Worm (Caenorhabditis elegans) whole organism, midembryonic: ENCODE results near the gene ncx-8.

ENCODE experiments used
- T22C8.4 ChIP-seq: fragments of 200-800 bp; sonication (Bioruptor generic); IDR thresholded peaks from 2 replicates; pipeline ENCODE4 v1.3.6; 2022; ENCODE audit warnings: missing genetic modification characterization, missing compliant biosample characterization
- cog-1 ChIP-seq: sonication (generic microtip); optimal IDR thresholded peaks from 2 replicates; lab custom pipeline; 2016; ENCODE audit warnings: missing genetic modification characterization, missing compliant biosample characterization
- flt-1 ChIP-seq: fragments of 200-800 bp; sonication (Bioruptor generic); IDR thresholded peaks from 2 replicates; pipeline ENCODE4 v1.3.6; 2022; ENCODE audit warnings: missing genetic modification characterization, missing compliant biosample characterization
- klf-2 ChIP-seq: fragments of 200-800 bp; sonication (Bioruptor generic); conservative IDR thresholded peaks from 2 replicates; pipeline ENCODE4 v1.3.6; 2022; ENCODE audit warnings: missing genetic modification reagents, missing genetic modification characterization, missing compliant biosample characterization
- med-1 ChIP-seq: sonication (generic microtip); optimal IDR thresholded peaks from 2 replicates; lab custom pipeline; 2017; ENCODE audit warnings: missing genetic modification characterization, mild to moderate bottlenecking, missing compliant biosample characterization, antibody characterized with exemption, missing genetic modification reagents; ENCODE audit not compliant: insufficient read depth
- ref-1 ChIP-seq: fragments of 200-800 bp; sonication (Bioruptor generic); conservative IDR thresholded peaks from 2 replicates; pipeline ENCODE4 v1.3.6; 2022; ENCODE audit warnings: missing genetic modification reagents, missing genetic modification characterization, missing compliant biosample characterization
- ztf-23 ChIP-seq: fragments of 200-800 bp; sonication (Bioruptor generic); IDR thresholded peaks from 2 replicates; pipeline ENCODE4 v1.3.6; 2022; ENCODE audit warnings: missing genetic modification reagents, missing genetic modification characterization, missing compliant biosample characterization
- ztf-29 ChIP-seq: fragments of 200-800 bp; sonication (Bioruptor generic); IDR thresholded peaks from 2 replicates; pipeline ENCODE4 v1.3.6; 2022; ENCODE audit warnings: missing genetic modification reagents, missing genetic modification characterization, missing compliant biosample characterization

DNA sequence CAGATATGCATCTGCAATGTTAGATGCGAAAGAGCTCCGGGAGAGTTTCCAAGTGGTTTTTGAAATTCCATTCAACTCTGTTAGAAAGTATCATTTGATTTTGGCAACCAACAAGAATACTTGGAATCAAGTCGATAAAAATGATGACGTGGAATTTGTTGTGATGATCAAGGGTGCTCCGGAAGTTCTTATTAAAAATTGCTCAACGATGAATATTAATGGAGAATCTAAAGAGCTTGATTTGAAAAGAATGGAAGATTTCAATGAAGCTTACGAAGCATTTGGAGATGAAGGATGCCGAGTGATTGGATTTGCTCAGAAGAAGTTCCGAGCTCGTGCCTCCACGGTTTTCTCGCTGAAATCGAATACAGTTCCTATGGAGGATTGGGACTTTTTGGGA, 49.7 kb downstream of the ncx-8 start:
- TF ChIP-seq ztf-29 (GFP tag; lab: Robert Waterston, UW), result no peak
- no peak for TF ChIP-seq cog-1
- no peak for TF ChIP-seq klf-2 (GFP tag; lab: Robert Waterston, UW)
- TF ChIP-seq flt-1 (GFP tag; lab: Robert Waterston, UW), result no peak
- no peak for TF ChIP-seq T22C8.4
- TF ChIP-seq med-1 (GFP tag; lab: Kevin White, UChicago), result no peak
- TF ChIP-seq ref-1, result no peak
- no peak for TF ChIP-seq ztf-23 (GFP tag; lab: Robert Waterston, UW)
